Worm (Caenorhabditis elegans): ENCODE results near the gene tsp-11.

DNA sequence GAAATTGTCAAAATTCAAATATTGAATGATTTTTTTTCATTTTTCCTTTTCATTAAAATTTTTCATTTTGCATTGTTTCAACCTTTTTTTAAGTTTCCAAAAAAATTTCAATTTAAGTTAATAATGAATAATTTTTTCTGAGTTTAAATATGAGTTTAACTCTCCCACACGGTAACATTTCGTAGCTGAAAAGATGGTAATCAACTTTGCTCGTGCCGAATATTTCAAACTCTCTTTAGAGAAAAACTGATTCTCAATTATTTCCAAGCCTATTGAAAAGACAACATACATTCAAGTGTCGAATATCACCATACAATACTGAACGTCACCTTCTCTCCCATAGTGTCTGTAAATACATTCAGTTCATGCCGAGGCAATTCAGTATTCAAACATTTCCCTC, 46.0 kb downstream of the tsp-11 start:
- TF ChIP-seq npax-4 (tag; optimal IDR thresholded peaks at IDR 0.05) = no peak
- TF ChIP-seq odd-2 (tag; optimal IDR thresholded peaks at IDR 0.05) = no peak
- no peak for TF ChIP-seq ceh-18 (tag; optimal IDR thresholded peaks at IDR 0.05)
- no peak for TF ChIP-seq unc-3 (GFP tag; conservative IDR thresholded peaks at IDR 0.05)
- TF ChIP-seq unc-3 (tag; optimal IDR thresholded peaks at IDR 0.05) = no peak
- no peak for TF ChIP-seq nhr-11 (tag; optimal IDR thresholded peaks at IDR 0.05)
- no peak for TF ChIP-seq tbx-2 (tag; optimal IDR thresholded peaks at IDR 0.05)
- TF ChIP-seq F13H6.1 (tag; optimal IDR thresholded peaks at IDR 0.05) = no peak
